Worm (Caenorhabditis elegans) whole organism, late embryonic: ENCODE results near the gene col-119.

ENCODE experiments used
- C38D4.7 ChIP-seq: fragments of 200-800 bp; sonication (Bioruptor generic); optimal IDR thresholded peaks from 2 replicates; lab custom pipeline; 2018; ENCODE audit warnings: mild to moderate bottlenecking, missing genetic modification characterization, moderate library complexity, missing compliant biosample characterization
- pha-4 ChIP-seq: fragments of 150-350 bp; optimal IDR thresholded peaks from 2 replicates; lab custom pipeline; 2018; ENCODE audit warnings: missing biosample characterization, missing genetic modification reagents, missing genetic modification characterization

DNA sequence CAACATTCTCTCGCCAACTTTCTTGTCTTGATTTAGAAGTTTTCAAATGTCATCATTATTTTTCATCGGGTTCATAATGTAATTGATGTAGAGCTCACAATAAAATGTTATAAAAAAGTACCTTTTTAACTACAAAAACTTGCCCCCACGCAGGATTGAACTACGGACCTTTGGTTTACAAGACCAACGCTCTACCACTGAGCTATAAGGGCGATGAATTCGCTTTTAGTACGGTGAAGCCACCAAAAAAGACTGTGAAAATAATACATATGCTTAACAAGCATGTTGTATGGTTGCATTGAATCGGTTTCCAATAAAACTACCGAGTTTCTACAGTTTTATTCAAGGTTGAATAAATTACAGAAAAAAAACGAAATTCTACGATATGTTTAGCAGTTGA lies 21.1 kb upstream of the col-119 start:
- TF ChIP-seq C38D4.7 (GFP tag; lab: Kevin White, UChicago) (no peak), pha-4 (tag; lab: Kevin White, UChicago) (no peak)
